Fruit fly (Drosophila melanogaster) whole organism, embryonic: ENCODE results near the gene AP-1mu.

Experiments
- Ada2b ChIP-seq: fragments of 200-800 bp; sonication (Bioruptor generic); IDR thresholded peaks from 2 replicates; pipeline ENCODE4 v1.3.6; 2022; ENCODE audit warnings: missing biosample characterization, missing genetic modification characterization
- CG1024 ChIP-seq: fragments of 200-800 bp; sonication (Bioruptor generic); IDR thresholded peaks from 2 replicates; pipeline ENCODE4 v1.3.6; 2022; ENCODE audit warnings: missing biosample characterization, missing genetic modification characterization
- CG11696 ChIP-seq: fragments of 200-800 bp; sonication (Bioruptor generic); IDR thresholded peaks from 2 replicates; pipeline ENCODE4 v1.3.6; 2022; ENCODE audit warnings: missing biosample characterization, missing genetic modification characterization
- CG14014 ChIP-seq: fragments of 200-800 bp; sonication (Bioruptor generic); IDR thresholded peaks from 2 replicates; pipeline ENCODE4 v1.3.6; 2022; ENCODE audit warnings: missing biosample characterization, missing genetic modification characterization
- CG15479 ChIP-seq: fragments of 200-800 bp; sonication (Bioruptor generic); optimal IDR thresholded peaks from 3 replicates; lab custom pipeline; 2019; ENCODE audit warnings: missing biosample characterization, mild to moderate bottlenecking, missing genetic modification characterization, moderate library complexity
- CG17568 ChIP-seq: fragments of 200-800 bp; sonication (Bioruptor generic); optimal IDR thresholded peaks from 2 replicates; lab custom pipeline; 2018; ENCODE audit warnings: missing biosample characterization, mild to moderate bottlenecking, missing genetic modification characterization, moderate library complexity
- CG31224 ChIP-seq: fragments of 200-800 bp; sonication (Bioruptor generic); IDR thresholded peaks from 2 replicates; pipeline ENCODE4 v1.3.6; 2022; ENCODE audit warnings: missing biosample characterization, missing genetic modification characterization
- CG4360 ChIP-seq: fragments of 200-800 bp; sonication (Bioruptor generic); IDR thresholded peaks from 2 replicates; pipeline ENCODE4 v1.3.6; 2022; ENCODE audit warnings: missing biosample characterization, missing genetic modification characterization
- CG6813 ChIP-seq: fragments of 200-800 bp; sonication (Bioruptor generic); optimal IDR thresholded peaks from 2 replicates; lab custom pipeline; 2017; ENCODE audit warnings: missing biosample characterization, missing genetic modification characterization, mild to moderate bottlenecking, moderate library complexity, missing genetic modification reagents
- CG7372 ChIP-seq: fragments of 200-800 bp; sonication (Bioruptor generic); IDR thresholded peaks from 2 replicates; pipeline ENCODE4 v1.3.6; 2022; ENCODE audit warnings: missing biosample characterization, missing genetic modification characterization
- CG8290 ChIP-seq, 3 experiments: fragments of 200-800 bp; sonication (Bioruptor generic); optimal IDR thresholded peaks; 2 replicates each; lab custom pipeline; 2016 to 2019; ENCODE audit warnings: missing biosample characterization in 3 of 3, missing genetic modification characterization in 3 of 3, mild to moderate bottlenecking in 2 of 3, moderate library complexity in 1 of 3
- D19B ChIP-seq: fragments of 200-800 bp; sonication (Bioruptor generic); optimal IDR thresholded peaks from 2 replicates; lab custom pipeline; 2017; ENCODE audit warnings: missing biosample characterization, mild to moderate bottlenecking, missing genetic modification characterization
- Elba2 ChIP-seq: fragments of 200-800 bp; sonication (Bioruptor generic); optimal IDR thresholded peaks from 3 replicates; lab custom pipeline; 2016; ENCODE audit warnings: missing biosample characterization, missing genetic modification characterization
- Fer3 ChIP-seq: fragments of 200-800 bp; sonication (Bioruptor generic); optimal IDR thresholded peaks from 2 replicates; lab custom pipeline; 2018; ENCODE audit warnings: missing biosample characterization, mild to moderate bottlenecking, missing genetic modification characterization, moderate library complexity
- GATAe ChIP-seq: fragments of 200-800 bp; sonication (Bioruptor generic); conservative IDR thresholded peaks from 2 replicates; pipeline ENCODE4 v1.3.6; 2022; ENCODE audit warnings: missing biosample characterization, missing genetic modification characterization
- Hey ChIP-seq: fragments of 200-800 bp; sonication (Bioruptor generic); optimal IDR thresholded peaks from 3 replicates; lab custom pipeline; 2018; ENCODE audit warnings: missing biosample characterization, mild to moderate bottlenecking, missing genetic modification characterization
- HmgZ ChIP-seq: fragments of 200-800 bp; sonication (Bioruptor generic); optimal IDR thresholded peaks from 2 replicates; lab custom pipeline; 2018; ENCODE audit warnings: missing biosample characterization, mild to moderate bottlenecking, missing genetic modification characterization
- Hr51 ChIP-seq, 2 experiments: fragments of 200-800 bp; sonication (Bioruptor generic); optimal IDR thresholded peaks; 2 replicates in 1 of 2; 3 replicates in 1 of 2; lab custom pipeline; 2016 to 2018; ENCODE audit warnings: missing biosample characterization in 2 of 2, missing genetic modification characterization in 2 of 2, mild to moderate bottlenecking in 1 of 2, moderate library complexity in 1 of 2
- MTF-1 ChIP-seq: fragments of 200-800 bp; sonication (Bioruptor generic); optimal IDR thresholded peaks from 2 replicates; lab custom pipeline; 2018; ENCODE audit warnings: missing biosample characterization, mild to moderate bottlenecking, missing genetic modification characterization, borderline replicate concordance
- Med ChIP-seq: fragments of 200-800 bp; sonication (Bioruptor generic); peaks from one replicate; lab custom pipeline; 2016; ENCODE audit warnings: missing biosample characterization, missing genetic modification characterization, mild to moderate bottlenecking, inconsistent platforms, moderate library complexity
- Mes4 ChIP-seq: fragments of 200-800 bp; sonication (Bioruptor generic); optimal IDR thresholded peaks from 2 replicates; lab custom pipeline; 2016; ENCODE audit warnings: missing biosample characterization, missing genetic modification characterization
- Nf-YA ChIP-seq: fragments of 200-800 bp; sonication (Bioruptor generic); IDR thresholded peaks from 2 replicates; pipeline ENCODE4 v1.3.6; 2022; ENCODE audit warnings: missing biosample characterization, missing genetic modification characterization
- Usf ChIP-seq: fragments of 200-800 bp; sonication (Bioruptor generic); optimal IDR thresholded peaks from 2 replicates; lab custom pipeline; 2017; ENCODE audit warnings: missing genotype, missing biosample characterization, missing genetic modification characterization
- ap ChIP-seq: fragments of 200-800 bp; sonication (Bioruptor generic); IDR thresholded peaks from 2 replicates; pipeline ENCODE4 v1.3.6; 2022; ENCODE audit warnings: missing biosample characterization, missing genetic modification characterization
- ase ChIP-seq: fragments of 200-800 bp; sonication (Bioruptor generic); IDR thresholded peaks from 3 replicates; pipeline ENCODE4 v1.3.6; 2022; ENCODE audit warnings: missing biosample characterization, missing genetic modification characterization
- cg ChIP-seq: fragments of 200-800 bp; sonication (Bioruptor generic); optimal IDR thresholded peaks from 3 replicates; lab custom pipeline; 2019; ENCODE audit warnings: missing biosample characterization, mild to moderate bottlenecking, missing genetic modification characterization, moderate library complexity
- crp ChIP-seq, 2 experiments: fragments of 200-800 bp; sonication (Bioruptor generic); optimal IDR thresholded peaks; 2 replicates in 1 of 2; 3 replicates in 1 of 2; lab custom pipeline; 2017; ENCODE audit warnings: missing biosample characterization in 2 of 2, missing genetic modification characterization in 2 of 2, mild to moderate bottlenecking in 1 of 2, moderate library complexity in 1 of 2
- dmrt11E ChIP-seq: fragments of 200-800 bp; sonication (Bioruptor generic); optimal IDR thresholded peaks from 3 replicates; lab custom pipeline; 2018; ENCODE audit warnings: missing biosample characterization, mild to moderate bottlenecking, missing genetic modification characterization, moderate library complexity
- dmrt99B ChIP-seq: fragments of 200-800 bp; sonication (Bioruptor generic); optimal IDR thresholded peaks from 2 replicates; lab custom pipeline; 2018; ENCODE audit warnings: missing biosample characterization, mild to moderate bottlenecking, missing genetic modification characterization, moderate library complexity
- emc ChIP-seq: fragments of 200-800 bp; sonication (Bioruptor generic); optimal IDR thresholded peaks from 2 replicates; lab custom pipeline; 2016; ENCODE audit warnings: missing biosample characterization, missing genetic modification characterization
- fd3F ChIP-seq: fragments of 200-800 bp; sonication (Bioruptor generic); optimal IDR thresholded peaks from 2 replicates; lab custom pipeline; 2018; ENCODE audit warnings: missing biosample characterization, mild to moderate bottlenecking, missing genetic modification characterization, moderate library complexity
- ftz-f1 ChIP-seq: fragments of 200-800 bp; sonication (Bioruptor generic); optimal IDR thresholded peaks from 2 replicates; lab custom pipeline; 2016; ENCODE audit warnings: missing biosample characterization, missing genetic modification characterization
- gcm ChIP-seq: fragments of 200-800 bp; sonication (Bioruptor generic); optimal IDR thresholded peaks from 2 replicates; lab custom pipeline; 2019; ENCODE audit warnings: missing biosample characterization, mild to moderate bottlenecking, missing genetic modification characterization, moderate library complexity
- grn ChIP-seq: fragments of 200-800 bp; sonication (Bioruptor generic); optimal IDR thresholded peaks from 3 replicates; lab custom pipeline; 2017; ENCODE audit warnings: missing biosample characterization, missing genetic modification characterization
- gsb ChIP-seq: fragments of 200-800 bp; sonication (Bioruptor generic); IDR thresholded peaks from 2 replicates; pipeline ENCODE4 v1.3.6; 2022; ENCODE audit warnings: missing biosample characterization, missing genetic modification characterization
- kni ChIP-seq: fragments of 200-800 bp; sonication (Bioruptor generic); optimal IDR thresholded peaks from 3 replicates; lab custom pipeline; 2017; ENCODE audit warnings: mild to moderate bottlenecking, missing biosample characterization, missing genetic modification reagents, missing genetic modification characterization
- mirr ChIP-seq: fragments of 200-800 bp; sonication (Bioruptor generic); optimal IDR thresholded peaks from 3 replicates; lab custom pipeline; 2018; ENCODE audit warnings: missing biosample characterization, mild to moderate bottlenecking, missing genetic modification characterization
- pho ChIP-seq: fragments of 200-800 bp; sonication (Bioruptor generic); optimal IDR thresholded peaks from 2 replicates; lab custom pipeline; 2016; ENCODE audit warnings: missing biosample characterization, missing genetic modification characterization
- pnt ChIP-seq: fragments of 200-800 bp; sonication (Bioruptor generic); optimal IDR thresholded peaks from 3 replicates; lab custom pipeline; 2016; ENCODE audit warnings: missing biosample characterization, missing genetic modification characterization
- rib ChIP-seq: fragments of 200-800 bp; sonication (Bioruptor generic); IDR thresholded peaks from 2 replicates; pipeline ENCODE4 v1.3.6; 2022; ENCODE audit warnings: missing biosample characterization, missing genetic modification characterization
- slp2 ChIP-seq: fragments of 200-800 bp; sonication (Bioruptor generic); optimal IDR thresholded peaks from 2 replicates; lab custom pipeline; 2016; ENCODE audit warnings: missing biosample characterization, missing genetic modification characterization
- sug ChIP-seq: fragments of 200-800 bp; optimal IDR thresholded peaks from 2 replicates; lab custom pipeline; 2019; ENCODE audit warnings: missing biosample characterization, mild to moderate bottlenecking, missing genetic modification characterization, moderate library complexity
- twi ChIP-seq: fragments of 200-800 bp; optimal IDR thresholded peaks from 2 replicates; lab custom pipeline; 2019; ENCODE audit warnings: missing biosample characterization, mild to moderate bottlenecking, missing genetic modification characterization, moderate library complexity
- vvl ChIP-seq: fragments of 200-800 bp; sonication (Bioruptor generic); IDR thresholded peaks from 2 replicates; pipeline ENCODE4 v1.3.6; 2022; ENCODE audit warnings: missing biosample characterization, missing genetic modification characterization
- wek ChIP-seq: fragments of 200-800 bp; sonication (Bioruptor generic); optimal IDR thresholded peaks from 3 replicates; lab custom pipeline; 2018; ENCODE audit warnings: missing biosample characterization, mild to moderate bottlenecking, missing genetic modification characterization, moderate library complexity
- yki ChIP-seq: fragments of >200 bp; optimal IDR thresholded peaks from 3 replicates; lab custom pipeline; 2018
- zf30C ChIP-seq: fragments of 200-800 bp; sonication (Bioruptor generic); optimal IDR thresholded peaks from 3 replicates; lab custom pipeline; 2018; ENCODE audit warnings: missing biosample characterization, mild to moderate bottlenecking, missing genetic modification characterization

AP-1mu gene

dm6 chr3R:9550265-9551012, 8.9 kb downstream of the AP-1mu start (continued):
- TF ChIP-seq CG31224 (GFP tag; lab: Robert Waterston, UW) (no peak), emc (GFP tag; lab: Kevin White, UChicago) (no peak), dmrt99B (tag; lab: Kevin White, UChicago) (peak; percentile 1), Hr51 (GFP tag; optimal IDR thresholded peaks at IDR 0.05; lab: Kevin White, UChicago) (no peak), CG4360 (GFP tag; lab: Robert Waterston, UW) (no peak), Elba2 (GFP tag; lab: Kevin White, UChicago) (no peak), CG17568 (GFP tag; lab: Kevin White, UChicago) (peak; percentile 22)

- TF ChIP-seq yki = no peak
- TF ChIP-seq CG6813 = peak; percentile 10
- TF ChIP-seq Ada2b (GFP tag; lab: Robert Waterston, UW) = no peak
- peak; percentile 12 for TF ChIP-seq mirr
- TF ChIP-seq vvl = 0 out of 2 replicates have a peak, but pooled peaks have one; percentile 14
- peak; percentile 18 for TF ChIP-seq CG15479 (GFP tag; lab: Kevin White, UChicago)
- no peak for TF ChIP-seq CG4360 (GFP tag; lab: Robert Waterston, UW)
- peak; percentile 15 for TF ChIP-seq wek
- peak; percentile 81 for TF ChIP-seq Hey (tag; lab: Kevin White, UChicago)
- peak; percentile 58 for TF ChIP-seq ftz-f1
- peak; percentile 26 for TF ChIP-seq Med (GFP tag; lab: Kevin White, UChicago)
- TF ChIP-seq zf30C (GFP tag; lab: Kevin White, UChicago) = peak; percentile 32
- TF ChIP-seq HmgZ = peak; percentile 32
- TF ChIP-seq twi (tag; lab: Kevin White, UChicago) = peak; percentile 70
- no peak for TF ChIP-seq pho (GFP tag; lab: Kevin White, UChicago)
- TF ChIP-seq CG8290 (GFP tag; optimal IDR thresholded peaks at IDR 0.05; lab: Kevin White, UChicago) = no peak
- TF ChIP-seq CG8290 (tag; optimal IDR thresholded peaks at IDR 0.05; lab: Kevin White, UChicago) = peak in 1 of 2 experiments; percentile 10
- no peak for TF ChIP-seq crp (GFP tag; optimal IDR thresholded peaks at IDR 0.05; lab: Kevin White, UChicago)
- TF ChIP-seq GATAe (GFP tag; lab: Robert Waterston, UW) = peak; percentile 80
- no peak for TF ChIP-seq fd3F (GFP tag; lab: Kevin White, UChicago)
- peak; percentile 93 for TF ChIP-seq grn (GFP tag; lab: Kevin White, UChicago)
- TF ChIP-seq sug (tag; lab: Kevin White, UChicago) = peak; percentile 41
- TF ChIP-seq cg (GFP tag; lab: Kevin White, UChicago) = peak; percentile 40
- TF ChIP-seq, all 482 proteins: peak for 16
Observed at dm6 chr3R:9548769-9549168, 10.6 kb downstream of the AP-1mu start.

- no peak for TF ChIP-seq Nf-YA (GFP tag; lab: Robert Waterston, UW)
- TF ChIP-seq kni (GFP tag; lab: Kevin White, UChicago) = no peak
- no peak for TF ChIP-seq ap
- TF ChIP-seq pnt (GFP tag; lab: Kevin White, UChicago) = no peak
- no peak for TF ChIP-seq Fer3 (tag; lab: Kevin White, UChicago)
- no peak for TF ChIP-seq gsb (GFP tag; lab: Robert Waterston, UW)
- TF ChIP-seq slp2 (GFP tag; lab: Kevin White, UChicago) = no peak
- 0 out of 2 replicates have a peak, but pooled peaks have one; percentile 17 for TF ChIP-seq CG7372
- no peak for TF ChIP-seq dmrt11E (tag; lab: Kevin White, UChicago)
- TF ChIP-seq gcm = peak; percentile 64
- TF ChIP-seq MTF-1 (GFP tag; lab: Kevin White, UChicago) = no peak
- no peak for TF ChIP-seq Usf (GFP tag; lab: Kevin White, UChicago)
- no peak for TF ChIP-seq CG11696 (GFP tag; lab: Robert Waterston, UW)
- no peak for TF ChIP-seq CG14014 (GFP tag; lab: Robert Waterston, UW)
- no peak for TF ChIP-seq Mes4
- no peak; the same call in 1 of the 2 replicates for TF ChIP-seq rib (GFP tag; lab: Robert Waterston, UW)
- 0 out of 3 replicates have a peak, but pooled peaks have one; percentile 41 for TF ChIP-seq ase (GFP tag; lab: Robert Waterston, UW)
- no peak for TF ChIP-seq D19B (GFP tag; lab: Kevin White, UChicago)
- no peak for TF ChIP-seq CG1024 (GFP tag; lab: Robert Waterston, UW)
Observed at dm6 chr3R:9546808-9547381, 12.4 kb downstream of the AP-1mu start.
